Fruit fly (Drosophila melanogaster): ENCODE results near the gene CG13685.

CG13685 gene

dm6 chr3L:7718561-7719417 lies 28.4 kb upstream of the CG13685 start, which contains the start of gene Mcad (continued):
- TF ChIP-seq NfI (GFP tag; optimal IDR thresholded peaks at IDR 0.05) (peak; percentile 84), CG34224 (GFP tag; IDR thresholded peaks at IDR 0.05; ENCODE audit: partially characterized antibody) (no peak), CG10366 (GFP tag; IDR thresholded peaks at IDR 0.05) (peak; percentile 92), bab2 (GFP tag; optimal IDR thresholded peaks at IDR 0.05) (peak; percentile 82), CG7839 (tag; optimal IDR thresholded peaks at IDR 0.05) (peak; percentile 95), Mes4 (GFP tag; optimal IDR thresholded peaks at IDR 0.05) (no peak), CG4617 (GFP tag; optimal IDR thresholded peaks at IDR 0.05; ENCODE audit: borderline replicate concordance) (peak; percentile 60), CG30431 (GFP tag; optimal IDR thresholded peaks at IDR 0.05) (peak; percentile 23), CG12299 (tag; optimal IDR thresholded peaks at IDR 0.05) (peak; percentile 72), HLH54F (GFP tag; optimal IDR thresholded peaks at IDR 0.05) (peak; percentile 65), dpn (GFP tag; optimal IDR thresholded peaks at IDR 0.05) (peak; percentile 53 to 85), CG31441 (GFP tag; IDR thresholded peaks at IDR 0.05) (peak; percentile 93), odd (GFP tag; optimal IDR thresholded peaks at IDR 0.05) (peak; percentile 74), sima (GFP tag; optimal IDR thresholded peaks at IDR 0.05) (no peak), CG13775 (GFP tag; optimal IDR thresholded peaks at IDR 0.05) (peak; percentile 72), amos (GFP tag; IDR thresholded peaks at IDR 0.05; ENCODE audit: partially characterized antibody) (no peak), NK7.1 (GFP tag; optimal IDR thresholded peaks at IDR 0.05) (peak; percentile 35), CG1233 (GFP tag; optimal IDR thresholded peaks at IDR 0.05) (peak; percentile 88), CG8290 (GFP tag; optimal IDR thresholded peaks at IDR 0.05) (peak; percentile 41), CG8290 (tag; optimal IDR thresholded peaks at IDR 0.05) (peak in 1 of 2 experiments; percentile 57), nerfin-1 (tag; optimal IDR thresholded peaks at IDR 0.05) (peak; percentile 94), CoRest (tag; optimal IDR thresholded peaks at IDR 0.05) (peak; percentile 92), vvl (GFP tag; IDR thresholded peaks at IDR 0.05) (peak; percentile 79), CG7987 (GFP tag; optimal IDR thresholded peaks at IDR 0.05) (peak; percentile 85), CG34422 (GFP tag; IDR thresholded peaks at IDR 0.05) (peak; percentile 50), pnt (GFP tag; optimal IDR thresholded peaks at IDR 0.05) (peak; percentile 38), eve (GFP tag; optimal IDR thresholded peaks at IDR 0.05) (no peak), CG1024 (GFP tag; IDR thresholded peaks at IDR 0.05) (peak; percentile 85), CG17361 (GFP tag; IDR thresholded peaks at IDR 0.05) (peak; percentile 95), CG1602 (GFP tag; optimal IDR thresholded peaks at IDR 0.05) (peak; percentile 84), CG8765 (GFP tag; IDR thresholded peaks at IDR 0.05) (no peak; the same call in 1 of the 2 replicates), CG10462 (GFP tag; optimal IDR thresholded peaks at IDR 0.05) (peak; percentile 44), dm (GFP tag; optimal IDR thresholded peaks at IDR 0.05) (no peak), Fer1 (GFP tag; optimal IDR thresholded peaks at IDR 0.05) (peak; percentile 97), dmrt11E (tag; optimal IDR thresholded peaks at IDR 0.05) (peak; percentile 2), gcm (GFP tag; optimal IDR thresholded peaks at IDR 0.05) (peak; percentile 68), stwl (tag; optimal IDR thresholded peaks at IDR 0.05) (no peak), lbe (GFP tag; optimal IDR thresholded peaks at IDR 0.05) (peak; percentile 97), CG11504 (tag; optimal IDR thresholded peaks at IDR 0.05) (peak; percentile 97), B-H2 (GFP tag; optimal IDR thresholded peaks at IDR 0.05) (peak; percentile 17), wdn (GFP tag; IDR thresholded peaks at IDR 0.05) (peak; percentile 68), HmgD (GFP tag; optimal IDR thresholded peaks at IDR 0.05) (no peak), CG15269 (tag; optimal IDR thresholded peaks at IDR 0.05) (peak; percentile 88), sisA (GFP tag; IDR thresholded peaks at IDR 0.05) (peak; percentile 96), CG7556 (GFP tag; optimal IDR thresholded peaks at IDR 0.05) (peak; percentile 93), mirr (GFP tag; optimal IDR thresholded peaks at IDR 0.05) (peak; percentile 20), CG33557 (GFP tag; optimal IDR thresholded peaks at IDR 0.05) (no peak), CG17612 (GFP tag; IDR thresholded peaks at IDR 0.05) (peak; percentile 79; the same call in 1 of the 2 replicates), NC2α (GFP tag; optimal IDR thresholded peaks at IDR 0.05) (no peak)
